Worm (Caenorhabditis elegans) whole organism, L4 larva: ENCODE results near the gene ucr-1.

Experiments
- D1046.2 ChIP-seq: fragments of 200-800 bp; sonication (Bioruptor generic); IDR thresholded peaks from 2 replicates; pipeline ENCODE4 v1.3.6; 2022; ENCODE audit warnings: missing genetic modification characterization, missing compliant biosample characterization
- F10B5.3 ChIP-seq: sonication (generic microtip); optimal IDR thresholded peaks from 2 replicates; lab custom pipeline; 2016; ENCODE audit warnings: mild to moderate bottlenecking, missing genetic modification characterization, missing compliant biosample characterization
- T20F7.1 ChIP-seq: fragments of 200-800 bp; sonication (Bioruptor generic); optimal IDR thresholded peaks from 2 replicates; lab custom pipeline; 2018; ENCODE audit warnings: mild to moderate bottlenecking, missing genetic modification characterization, missing compliant biosample characterization
- Y48G9A.11 ChIP-seq: fragments of 200-800 bp; sonication (Bioruptor generic); IDR thresholded peaks from 2 replicates; pipeline ENCODE4 v1.3.6; 2022; ENCODE audit warnings: missing genetic modification reagents, missing genetic modification characterization, missing compliant biosample characterization
- ama-1 ChIP-seq: fragments of 150-350 bp; optimal IDR thresholded peaks from 2 replicates; lab custom pipeline; 2014; ENCODE audit warnings: inconsistent platforms, mixed read lengths
- attf-4 ChIP-seq: sonication (generic microtip); optimal IDR thresholded peaks from 3 replicates; lab custom pipeline; 2017; ENCODE audit warnings: missing biosample characterization, missing genetic modification characterization
- ceh-20 ChIP-seq: fragments of 200-800 bp; sonication (Bioruptor generic); IDR thresholded peaks from 2 replicates; pipeline ENCODE4 v1.3.6; 2022; ENCODE audit warnings: missing genetic modification reagents, missing genetic modification characterization, missing compliant biosample characterization
- ceh-28 ChIP-seq: fragments of 150-350 bp; optimal IDR thresholded peaks from 2 replicates; lab custom pipeline; 2014; ENCODE audit warnings: missing biosample characterization, missing genetic modification reagents, missing genetic modification characterization
- ceh-44 ChIP-seq: fragments of 200-800 bp; sonication (Bioruptor generic); IDR thresholded peaks from 2 replicates; pipeline ENCODE4 v1.3.6; 2022; ENCODE audit warnings: missing genetic modification reagents, missing genetic modification characterization, missing compliant biosample characterization
- ceh-62 ChIP-seq: sonication (generic microtip); optimal IDR thresholded peaks from 2 replicates; lab custom pipeline; 2017; ENCODE audit warnings: missing biosample characterization, missing genetic modification characterization
- ceh-82 ChIP-seq: sonication (generic microtip); optimal IDR thresholded peaks from 2 replicates; lab custom pipeline; 2017; ENCODE audit warnings: missing biosample characterization, missing genetic modification characterization
- ces-1 ChIP-seq: fragments of 150-350 bp; sonication (generic microtip); optimal IDR thresholded peaks from 4 replicates; lab custom pipeline; 2014; ENCODE audit warnings: missing biosample characterization, missing genetic modification reagents, missing genetic modification characterization
- cey-2 ChIP-seq: sonication (generic microtip); optimal IDR thresholded peaks from 3 replicates; lab custom pipeline; 2017; ENCODE audit warnings: missing genetic modification characterization, mild to moderate bottlenecking, missing compliant biosample characterization, antibody characterized with exemption, borderline replicate concordance; ENCODE audit not compliant: insufficient read depth
- ctbp-1 ChIP-seq: fragments of 200-800 bp; sonication (Bioruptor generic); IDR thresholded peaks from 2 replicates; pipeline ENCODE4 v1.3.6; 2022; ENCODE audit warnings: missing genetic modification reagents, missing genetic modification characterization, missing compliant biosample characterization
- daf-16 ChIP-seq, 3 experiments: sonication (generic microtip); optimal IDR thresholded peaks; 2 replicates each; lab custom pipeline; 2016 to 2017; ENCODE audit warnings: missing genetic modification characterization in 3 of 3, missing genetic modification reagents in 3 of 3, mild to moderate bottlenecking in 2 of 3, missing compliant biosample characterization in 2 of 3, missing biosample characterization in 1 of 3, moderate library complexity in 1 of 3
- daf-19 ChIP-seq: fragments of 200-800 bp; sonication (Bioruptor generic); conservative IDR thresholded peaks from 2 replicates; pipeline ENCODE4 v1.3.6; 2022; ENCODE audit warnings: missing genetic modification characterization, missing compliant biosample characterization
- daf-8 ChIP-seq: fragments of 200-800 bp; sonication (Bioruptor generic); IDR thresholded peaks from 2 replicates; pipeline ENCODE4 v1.3.6; 2022; ENCODE audit warnings: missing genetic modification characterization, missing compliant biosample characterization
- dmd-6 ChIP-seq: fragments of 200-800 bp; sonication (Bioruptor generic); IDR thresholded peaks from 2 replicates; pipeline ENCODE4 v1.3.6; 2022; ENCODE audit warnings: missing genetic modification reagents, missing genetic modification characterization, missing compliant biosample characterization
- dpl-1 ChIP-seq: fragments of 150-350 bp; optimal IDR thresholded peaks from 2 replicates; lab custom pipeline; 2014; ENCODE audit warnings: missing biosample characterization, missing genetic modification reagents, missing genetic modification characterization
- egl-27 ChIP-seq: sonication (generic microtip); optimal IDR thresholded peaks from 3 replicates; lab custom pipeline; 2017; ENCODE audit warnings: missing biosample characterization, missing genetic modification reagents, missing genetic modification characterization
- egl-43 ChIP-seq: fragments of 200-800 bp; sonication (Bioruptor generic); IDR thresholded peaks from 2 replicates; pipeline ENCODE4 v1.3.6; 2022; ENCODE audit warnings: missing genetic modification reagents, missing genetic modification characterization, missing compliant biosample characterization
- fkh-10 ChIP-seq: fragments of 150-350 bp; optimal IDR thresholded peaks from 2 replicates; lab custom pipeline; 2014; ENCODE audit warnings: missing biosample characterization, missing genetic modification reagents, missing genetic modification characterization
- hmg-1.1 ChIP-seq: fragments of 200-800 bp; sonication (Bioruptor generic); IDR thresholded peaks from 2 replicates; pipeline ENCODE4 v1.3.6; 2022; ENCODE audit warnings: missing genetic modification reagents, missing genetic modification characterization, missing compliant biosample characterization
- lin-1 ChIP-seq: fragments of 200-800 bp; sonication (Bioruptor generic); IDR thresholded peaks from 2 replicates; pipeline ENCODE4 v1.3.6; 2022; ENCODE audit warnings: missing genetic modification reagents, missing genetic modification characterization, missing compliant biosample characterization
- lin-13 ChIP-seq: fragments of 150-350 bp; optimal IDR thresholded peaks from 2 replicates; lab custom pipeline; 2014; ENCODE audit warnings: missing biosample characterization, missing genetic modification reagents, missing genetic modification characterization
- lin-38 ChIP-seq: fragments of 200-800 bp; sonication (Bioruptor generic); IDR thresholded peaks from 2 replicates; pipeline ENCODE4 v1.3.6; 2022; ENCODE audit warnings: missing genetic modification reagents, missing genetic modification characterization, missing compliant biosample characterization
- lir-3 ChIP-seq: sonication (generic microtip); optimal IDR thresholded peaks from 2 replicates; lab custom pipeline; 2016; ENCODE audit warnings: mild to moderate bottlenecking, missing genetic modification characterization, missing compliant biosample characterization
- mep-1 ChIP-seq: fragments of 150-350 bp; sonication (generic microtip); optimal IDR thresholded peaks from 3 replicates; lab custom pipeline; 2014; ENCODE audit warnings: missing biosample characterization, missing genetic modification characterization
- nhr-102 ChIP-seq: sonication (generic microtip); optimal IDR thresholded peaks from 2 replicates; lab custom pipeline; 2016; ENCODE audit warnings: mild to moderate bottlenecking, missing genetic modification characterization, moderate library complexity, missing compliant biosample characterization
- nhr-111 ChIP-seq: fragments of 200-800 bp; sonication (Bioruptor generic); optimal IDR thresholded peaks from 2 replicates; lab custom pipeline; 2018; ENCODE audit warnings: mild to moderate bottlenecking, missing genetic modification characterization, missing compliant biosample characterization
- nhr-41 ChIP-seq: fragments of 200-800 bp; sonication (Bioruptor generic); IDR thresholded peaks from 2 replicates; pipeline ENCODE4 v1.3.6; 2022; ENCODE audit warnings: missing genetic modification reagents, missing genetic modification characterization, missing compliant biosample characterization
- nhr-42 ChIP-seq: fragments of 200-800 bp; sonication (Bioruptor generic); IDR thresholded peaks from 2 replicates; pipeline ENCODE4 v1.3.6; 2022; ENCODE audit warnings: missing genetic modification characterization, missing compliant biosample characterization
- nhr-48 ChIP-seq: sonication (generic microtip); optimal IDR thresholded peaks from 2 replicates; lab custom pipeline; 2016; ENCODE audit warnings: mild to moderate bottlenecking, missing genetic modification characterization, missing compliant biosample characterization
- nhr-6 ChIP-seq: fragments of 150-350 bp; optimal IDR thresholded peaks from 2 replicates; lab custom pipeline; 2014; ENCODE audit warnings: missing biosample characterization, missing genetic modification characterization
- nhr-77 ChIP-seq: fragments of 150-350 bp; optimal IDR thresholded peaks from 2 replicates; lab custom pipeline; 2014; ENCODE audit warnings: missing biosample characterization, missing genetic modification characterization
- pha-4 ChIP-seq, 2 experiments: fragments of 150-350 bp in 1 of 2; fragments of 200-800 bp in 1 of 2; sonication (Bioruptor generic) in 1 of 2; IDR thresholded peaks in 1 of 2; optimal IDR thresholded peaks in 1 of 2; 2 replicates each; pipeline versions ENCODE4 v1.3.6 to Lab custom; 2014 to 2022; ENCODE audit warnings: missing genetic modification characterization in 2 of 2, missing genetic modification reagents in 2 of 2, missing biosample characterization in 1 of 2, missing compliant biosample characterization in 1 of 2
- php-3 ChIP-seq: fragments of 200-800 bp; sonication (Bioruptor generic); IDR thresholded peaks from 2 replicates; pipeline ENCODE4 v1.3.6; 2022; ENCODE audit warnings: missing genetic modification reagents, missing genetic modification characterization, missing compliant biosample characterization
- pqm-1 ChIP-seq: sonication (generic microtip); optimal IDR thresholded peaks from 2 replicates; lab custom pipeline; 2017; ENCODE audit warnings: missing biosample characterization, missing genetic modification characterization
- saeg-2 ChIP-seq: fragments of 200-800 bp; sonication (Bioruptor generic); IDR thresholded peaks from 2 replicates; pipeline ENCODE4 v1.3.6; 2022; ENCODE audit warnings: missing genetic modification reagents, missing genetic modification characterization, missing compliant biosample characterization
- set-16 ChIP-seq: fragments of 200-800 bp; sonication (Bioruptor generic); IDR thresholded peaks from 2 replicates; pipeline ENCODE4 v1.3.6; 2022; ENCODE audit warnings: missing genetic modification reagents, missing genetic modification characterization, missing compliant biosample characterization
- snpc-1.2 ChIP-seq: fragments of 200-800 bp; sonication (Bioruptor generic); IDR thresholded peaks from 2 replicates; pipeline ENCODE4 v1.3.6; 2022; ENCODE audit warnings: missing genetic modification reagents, missing genetic modification characterization, missing compliant biosample characterization
- unc-39 ChIP-seq: sonication (generic microtip); optimal IDR thresholded peaks from 2 replicates; lab custom pipeline; 2017; ENCODE audit warnings: missing biosample characterization, missing genetic modification characterization
- unc-62 ChIP-seq, 3 experiments: fragments of 150-350 bp in 1 of 3; sonication (generic microtip); optimal IDR thresholded peaks in 2 of 3; peaks in 1 of 3; 1 replicate in 1 of 3; 2 replicates in 2 of 3; lab custom pipeline; 2014 to 2017; ENCODE audit warnings: missing biosample characterization in 3 of 3, missing genetic modification characterization in 3 of 3, missing genetic modification reagents in 3 of 3, missing genotype in 1 of 3
- zag-1 ChIP-seq: fragments of 150-350 bp; optimal IDR thresholded peaks from 2 replicates; lab custom pipeline; 2014; ENCODE audit warnings: missing biosample characterization, missing genetic modification characterization
- zip-11 ChIP-seq: fragments of 200-800 bp; sonication (Bioruptor generic); IDR thresholded peaks from 2 replicates; pipeline ENCODE4 v1.3.6; 2022; ENCODE audit warnings: missing genetic modification characterization, missing compliant biosample characterization
- zip-2 ChIP-seq: fragments of 150-350 bp; optimal IDR thresholded peaks from 2 replicates; lab custom pipeline; 2014; ENCODE audit warnings: missing biosample characterization, missing genetic modification characterization
- ztf-11 ChIP-seq: fragments of 150-350 bp; optimal IDR thresholded peaks from 2 replicates; lab custom pipeline; 2014; ENCODE audit warnings: missing biosample characterization, missing genetic modification characterization
- ztf-7 ChIP-seq: fragments of 150-350 bp; optimal IDR thresholded peaks from 2 replicates; lab custom pipeline; 2014; ENCODE audit warnings: missing biosample characterization, missing genetic modification characterization

Gene ucr-1

ce11 chrIII:5599958-5600357 is 8.0 kb downstream of the ucr-1 start, which contains the start of gene wdr-37:
Gene wdr-37, minus strand, starts transcription at chrIII:5600058.
- TF ChIP-seq mep-1 (tag; lab: Kevin White, UChicago) (peak; percentile 12), egl-43 (GFP tag; lab: Robert Waterston, UW) (no peak)
- TF ChIP-seq, all 104 proteins: peak for 1

- no peak for TF ChIP-seq T20F7.1
- TF ChIP-seq php-3 (GFP tag; lab: Robert Waterston, UW), result peak; percentile 64; the same call in 1 of the 2 replicates
- peak; percentile 90 for TF ChIP-seq lin-1 (GFP tag; lab: Robert Waterston, UW)
- peak; percentile 83 for TF ChIP-seq nhr-111 (GFP tag; lab: Kevin White, UChicago)
- TF ChIP-seq nhr-77, result peak; percentile 49
- peak; percentile 73; the same call in 1 of the 2 replicates for TF ChIP-seq nhr-41
- peak; percentile 86 for TF ChIP-seq mep-1 (tag; lab: Kevin White, UChicago)
- peak; percentile 94 for TF ChIP-seq pha-4 (GFP tag; IDR thresholded peaks at IDR 0.05; lab: Robert Waterston, UW)
- TF ChIP-seq pha-4 (tag; optimal IDR thresholded peaks at IDR 0.05; lab: Kevin White, UChicago), result no peak
- 0 out of 2 replicates have a peak, but pooled peaks have one; percentile 17 for TF ChIP-seq zip-11 (GFP tag; lab: Robert Waterston, UW)
- peak; percentile 71 for TF ChIP-seq F10B5.3 (tag; lab: Kevin White, UChicago)
- TF ChIP-seq unc-62 (GFP tag; optimal IDR thresholded peaks at IDR 0.05 in 1 of 2; lab: Kevin White, UChicago), result no peak
- TF ChIP-seq unc-62 (tag; optimal IDR thresholded peaks at IDR 0.05; lab: Kevin White, UChicago), result no peak
- TF ChIP-seq ctbp-1 (GFP tag; lab: Robert Waterston, UW), result peak; percentile 85
- peak; percentile 82; the same call in 1 of the 2 replicates for TF ChIP-seq D1046.2
- no peak for TF ChIP-seq zip-2
- TF ChIP-seq cey-2, result no peak
- TF ChIP-seq ztf-11 (tag; lab: Kevin White, UChicago), result no peak
- TF ChIP-seq daf-16 (GFP tag; optimal IDR thresholded peaks at IDR 0.05; lab: Kevin White, UChicago), result peak; percentile 51 to 92
- peak; percentile 61 for TF ChIP-seq daf-16 (tag; optimal IDR thresholded peaks at IDR 0.05; lab: Kevin White, UChicago)
- TF ChIP-seq pqm-1 (tag; lab: Kevin White, UChicago), result no peak
- TF ChIP-seq nhr-102 (tag; lab: Kevin White, UChicago), result peak; percentile 79
- no peak for TF ChIP-seq ama-1
- TF ChIP-seq ceh-44, result no peak
- TF ChIP-seq nhr-48 (tag; lab: Kevin White, UChicago), result peak; percentile 42
- TF ChIP-seq ces-1 (GFP tag; lab: Kevin White, UChicago), result no peak
- peak; percentile 72 for TF ChIP-seq ceh-20 (GFP tag; lab: Robert Waterston, UW)
- peak; percentile 88 for TF ChIP-seq snpc-1.2 (GFP tag; lab: Robert Waterston, UW)
- no peak for TF ChIP-seq fkh-10 (GFP tag; lab: Kevin White, UChicago)
- peak; percentile 58 for TF ChIP-seq nhr-6 (tag; lab: Kevin White, UChicago)
- peak; percentile 68 for TF ChIP-seq dmd-6 (GFP tag; lab: Robert Waterston, UW)
- TF ChIP-seq ceh-28 (tag; lab: Kevin White, UChicago), result no peak
- TF ChIP-seq lin-13 (GFP tag; lab: Kevin White, UChicago), result peak; percentile 86
- peak; percentile 42; the same call in 1 of the 2 replicates for TF ChIP-seq daf-19 (GFP tag; lab: Robert Waterston, UW)
- TF ChIP-seq ceh-62 (tag; lab: Kevin White, UChicago), result no peak
- TF ChIP-seq unc-39 (tag; lab: Kevin White, UChicago), result no peak
- peak; percentile 87 for TF ChIP-seq lin-38 (GFP tag; lab: Robert Waterston, UW)
- peak; percentile 73 for TF ChIP-seq lir-3 (tag; lab: Kevin White, UChicago)
- TF ChIP-seq zag-1, result no peak
- TF ChIP-seq Y48G9A.11 (GFP tag; lab: Robert Waterston, UW), result peak; percentile 86
- no peak for TF ChIP-seq daf-8 (GFP tag; lab: Robert Waterston, UW)
- peak; percentile 54 for TF ChIP-seq dpl-1
- peak; percentile 81 for TF ChIP-seq hmg-1.1 (GFP tag; lab: Robert Waterston, UW)
- TF ChIP-seq nhr-42 (GFP tag; lab: Robert Waterston, UW), result peak; percentile 88
- peak; percentile 79 for TF ChIP-seq ztf-7 (tag; lab: Kevin White, UChicago)
- TF ChIP-seq attf-4 (tag; lab: Kevin White, UChicago), result no peak
- no peak for TF ChIP-seq egl-27
- no peak for TF ChIP-seq ceh-82 (tag; lab: Kevin White, UChicago)
- TF ChIP-seq set-16 (GFP tag; lab: Robert Waterston, UW), result peak; percentile 35; the same call in 1 of the 2 replicates
- peak; percentile 89 for TF ChIP-seq saeg-2 (GFP tag; lab: Robert Waterston, UW)
Measured at ce11 chrIII:5601999-5602398, 10.1 kb downstream of the ucr-1 start.
